Worm (Caenorhabditis elegans) whole organism, young adult: Measurements from ENCODE around the gene F12E12.1.

Source experiments
- B0019.2 ChIP-seq: fragments of 200-800 bp; sonication (Bioruptor generic); conservative IDR thresholded peaks from 2 replicates; pipeline ENCODE4 v1.3.6; 2022; ENCODE audit warnings: missing genetic modification reagents, missing genetic modification characterization, missing compliant biosample characterization
- B0035.1 ChIP-seq: sonication (generic microtip); optimal IDR thresholded peaks from 2 replicates; lab custom pipeline; 2016; ENCODE audit warnings: missing genetic modification characterization, mild to moderate bottlenecking, missing compliant biosample characterization, missing genotype, missing genetic modification reagents
- F33H1.4 ChIP-seq: fragments of 200-800 bp; sonication (Bioruptor generic); IDR thresholded peaks from 2 replicates; pipeline ENCODE4 v1.3.6; 2022; ENCODE audit warnings: missing genetic modification reagents, missing genetic modification characterization, missing compliant biosample characterization
- F39B2.1 ChIP-seq: fragments of 200-800 bp; sonication (Bioruptor generic); IDR thresholded peaks from 2 replicates; pipeline ENCODE4 v1.3.6; 2022; ENCODE audit warnings: missing genetic modification reagents, missing genetic modification characterization, missing compliant biosample characterization
- F49E8.2 ChIP-seq: sonication (generic microtip); optimal IDR thresholded peaks from 3 replicates; lab custom pipeline; 2017; ENCODE audit warnings: missing genetic modification characterization, mild to moderate bottlenecking, missing compliant biosample characterization, antibody characterized with exemption, moderate library complexity; ENCODE audit not compliant: insufficient read depth
- F57A8.1 ChIP-seq: fragments of 200-800 bp; sonication (Bioruptor generic); optimal IDR thresholded peaks from 2 replicates; lab custom pipeline; 2018; ENCODE audit warnings: mild to moderate bottlenecking, missing genetic modification characterization, moderate library complexity, missing compliant biosample characterization
- T26A5.8 ChIP-seq: sonication (generic microtip); optimal IDR thresholded peaks from 2 replicates; lab custom pipeline; 2016; ENCODE audit warnings: missing genetic modification characterization, missing compliant biosample characterization
- Y53G8AR.9 ChIP-seq: fragments of 200-800 bp; sonication (Bioruptor generic); conservative IDR thresholded peaks from 2 replicates; pipeline ENCODE4 v1.3.6; 2022; ENCODE audit warnings: missing genetic modification reagents, missing genetic modification characterization, missing compliant biosample characterization
- Y67H2A.10 ChIP-seq: fragments of 200-800 bp; sonication (Bioruptor generic); conservative IDR thresholded peaks from 2 replicates; pipeline ENCODE4 v1.3.6; 2022; ENCODE audit warnings: missing genetic modification reagents, missing genetic modification characterization, missing compliant biosample characterization
- Y79H2A.3 ChIP-seq: fragments of 200-800 bp; sonication (Bioruptor generic); conservative IDR thresholded peaks from 2 replicates; pipeline ENCODE4 v1.3.6; 2022; ENCODE audit warnings: missing genetic modification reagents, missing genetic modification characterization, missing compliant biosample characterization
- akir-1 ChIP-seq: fragments of 200-800 bp; sonication (Bioruptor generic); optimal IDR thresholded peaks from 2 replicates; lab custom pipeline; 2018; ENCODE audit warnings: mild to moderate bottlenecking, missing genetic modification characterization, moderate library complexity, missing compliant biosample characterization
- aptf-3 ChIP-seq: fragments of 200-800 bp; sonication (Bioruptor generic); IDR thresholded peaks from 2 replicates; pipeline ENCODE4 v1.3.6; 2022; ENCODE audit warnings: missing genetic modification characterization, missing compliant biosample characterization
- bed-1 ChIP-seq: fragments of 200-800 bp; sonication (Bioruptor generic); IDR thresholded peaks from 2 replicates; pipeline ENCODE4 v1.3.6; 2022; ENCODE audit warnings: missing genetic modification reagents, missing genetic modification characterization, missing compliant biosample characterization
- cebp-1 ChIP-seq, 2 experiments: fragments of 200-800 bp in 1 of 2; sonication (Bioruptor generic) in 1 of 2; sonication (generic microtip) in 1 of 2; IDR thresholded peaks in 1 of 2; optimal IDR thresholded peaks in 1 of 2; 2 replicates each; pipeline versions ENCODE4 v1.3.6 to Lab custom; 2017 to 2022; ENCODE audit warnings: missing compliant biosample characterization in 2 of 2, missing genetic modification characterization in 2 of 2, mild to moderate bottlenecking in 1 of 2, missing genetic modification reagents in 1 of 2, moderate library complexity in 1 of 2
- dox-1 ChIP-seq: fragments of 200-800 bp; sonication (Bioruptor generic); IDR thresholded peaks from 2 replicates; pipeline ENCODE4 v1.3.6; 2022; ENCODE audit warnings: missing genetic modification reagents, missing genetic modification characterization, missing compliant biosample characterization
- dpl-1 ChIP-seq: fragments of 150-350 bp; optimal IDR thresholded peaks from 2 replicates; lab custom pipeline; 2014; ENCODE audit warnings: missing biosample characterization, missing genetic modification reagents, missing genetic modification characterization
- egl-18 ChIP-seq: fragments of 200-800 bp; sonication (Bioruptor generic); IDR thresholded peaks from 2 replicates; pipeline ENCODE4 v1.3.6; 2022; ENCODE audit warnings: missing genetic modification reagents, missing genetic modification characterization, missing compliant biosample characterization
- egrh-3 ChIP-seq: fragments of 200-800 bp; sonication (Bioruptor generic); IDR thresholded peaks from 2 replicates; pipeline ENCODE4 v1.3.6; 2022; ENCODE audit warnings: missing genetic modification reagents, missing genetic modification characterization, missing compliant biosample characterization
- ets-4 ChIP-seq: fragments of 200-800 bp; sonication (Bioruptor generic); optimal IDR thresholded peaks from 2 replicates; lab custom pipeline; 2018; ENCODE audit warnings: mild to moderate bottlenecking, missing genetic modification characterization, missing compliant biosample characterization
- fkh-3 ChIP-seq: sonication (generic microtip); optimal IDR thresholded peaks from 2 replicates; lab custom pipeline; 2016; ENCODE audit warnings: mild to moderate bottlenecking, missing genetic modification characterization, missing compliant biosample characterization
- hlh-12 ChIP-seq: sonication (generic microtip); optimal IDR thresholded peaks from 2 replicates; lab custom pipeline; 2016; ENCODE audit warnings: missing genetic modification characterization, missing compliant biosample characterization
- hmg-20 ChIP-seq: fragments of 200-800 bp; sonication (Bioruptor generic); IDR thresholded peaks from 2 replicates; pipeline ENCODE4 v1.3.6; 2022; ENCODE audit warnings: missing genetic modification reagents, missing genetic modification characterization, missing compliant biosample characterization
- let-607 ChIP-seq, 2 experiments: fragments of 200-800 bp in 1 of 2; sonication (Bioruptor generic) in 1 of 2; sonication (generic microtip) in 1 of 2; optimal IDR thresholded peaks; 2 replicates each; lab custom pipeline; 2016 to 2018; ENCODE audit warnings: mild to moderate bottlenecking in 2 of 2, missing compliant biosample characterization in 2 of 2, missing genetic modification characterization in 2 of 2, moderate library complexity in 2 of 2, missing genotype in 1 of 2
- lin-35 ChIP-seq, 3 experiments: fragments of 150-350 bp in 2 of 3; sonication (generic microtip) in 1 of 3; optimal IDR thresholded peaks; 2 replicates each; lab custom pipeline; 2014 to 2018; ENCODE audit warnings: missing biosample characterization in 3 of 3, missing genetic modification characterization in 3 of 3, missing genetic modification reagents in 3 of 3
- lin-40 ChIP-seq: sonication (generic microtip); optimal IDR thresholded peaks from 2 replicates; lab custom pipeline; 2016; ENCODE audit warnings: missing genetic modification characterization, mild to moderate bottlenecking, missing compliant biosample characterization, missing genotype, missing genetic modification reagents
- lin-54 ChIP-seq: fragments of 200-800 bp; sonication (Bioruptor generic); optimal IDR thresholded peaks from 2 replicates; lab custom pipeline; 2018; ENCODE audit warnings: mild to moderate bottlenecking, missing genetic modification characterization, missing compliant biosample characterization
- lsy-27 ChIP-seq: sonication (generic microtip); optimal IDR thresholded peaks from 2 replicates; lab custom pipeline; 2017; ENCODE audit warnings: missing genetic modification characterization, mild to moderate bottlenecking, missing compliant biosample characterization, antibody characterized with exemption, missing genotype, borderline replicate concordance; ENCODE audit not compliant: insufficient read depth
- mes-4 ChIP-seq: sonication (generic microtip); optimal IDR thresholded peaks from 2 replicates; lab custom pipeline; 2016; ENCODE audit warnings: missing genotype, missing genetic modification characterization, missing compliant biosample characterization
- mxl-1 ChIP-seq: sonication (generic microtip); optimal IDR thresholded peaks from 2 replicates; lab custom pipeline; 2016; ENCODE audit warnings: missing genetic modification characterization, missing compliant biosample characterization
- nfya-1 ChIP-seq: sonication (generic microtip); optimal IDR thresholded peaks from 2 replicates; lab custom pipeline; 2017; ENCODE audit warnings: antibody characterized with exemption, missing compliant biosample characterization, missing genetic modification characterization, borderline replicate concordance; ENCODE audit not compliant: insufficient read depth
- nhr-120 ChIP-seq: fragments of 200-800 bp; sonication (Bioruptor generic); IDR thresholded peaks from 2 replicates; pipeline ENCODE4 v1.3.6; 2022; ENCODE audit warnings: missing genetic modification characterization, missing compliant biosample characterization
- nhr-80 ChIP-seq: sonication (generic microtip); optimal IDR thresholded peaks from 2 replicates; lab custom pipeline; 2016; ENCODE audit warnings: missing genetic modification characterization, missing compliant biosample characterization
- pha-4 ChIP-seq: fragments of 150-350 bp; sonication (generic microtip); optimal IDR thresholded peaks from 2 replicates; lab custom pipeline; 2014; ENCODE audit warnings: missing biosample characterization, missing genetic modification reagents, missing genetic modification characterization
- sdz-38 ChIP-seq: sonication (generic microtip); optimal IDR thresholded peaks from 2 replicates; lab custom pipeline; 2016; ENCODE audit warnings: missing genotype, missing genetic modification characterization, missing compliant biosample characterization
- sea-2 ChIP-seq: fragments of 200-800 bp; sonication (Bioruptor generic); IDR thresholded peaks from 2 replicates; pipeline ENCODE4 v1.3.6; 2022; ENCODE audit warnings: missing genetic modification characterization, missing compliant biosample characterization
- snpc-3.4 ChIP-seq: sonication (generic microtip); optimal IDR thresholded peaks from 2 replicates; lab custom pipeline; 2017; ENCODE audit warnings: missing genetic modification characterization, mild to moderate bottlenecking, missing compliant biosample characterization, antibody characterized with exemption, moderate library complexity, missing genotype, missing genetic modification reagents
- snpc-4 ChIP-seq, 5 experiments: fragments of 150-350 bp in 1 of 5; sonication (generic microtip) in 4 of 5; optimal IDR thresholded peaks; 2 replicates each; lab custom pipeline; 2014 to 2018; ENCODE audit warnings: missing genetic modification characterization in 5 of 5, missing biosample characterization in 3 of 5, antibody characterized with exemption in 2 of 5, mild to moderate bottlenecking in 2 of 5, missing compliant biosample characterization in 2 of 5, missing genotype in 2 of 5, moderate library complexity in 2 of 5, missing genetic modification reagents in 1 of 5
- somi-1 ChIP-seq: fragments of 200-800 bp; sonication (Bioruptor generic); optimal IDR thresholded peaks from 2 replicates; lab custom pipeline; 2018; ENCODE audit warnings: mild to moderate bottlenecking, missing genetic modification characterization, missing compliant biosample characterization
- tlf-1 ChIP-seq: fragments of 200-800 bp; sonication (Bioruptor generic); optimal IDR thresholded peaks from 2 replicates; lab custom pipeline; 2018; ENCODE audit warnings: mild to moderate bottlenecking, missing genetic modification characterization, missing compliant biosample characterization
- unc-62 ChIP-seq: fragments of 150-350 bp; optimal IDR thresholded peaks from 2 replicates; lab custom pipeline; 2014; ENCODE audit warnings: missing biosample characterization, missing genetic modification reagents, missing genetic modification characterization
- zfh-2 ChIP-seq: fragments of 200-800 bp; sonication (Bioruptor generic); conservative IDR thresholded peaks from 2 replicates; pipeline ENCODE4 v1.3.6; 2022; ENCODE audit warnings: missing genetic modification reagents, missing genetic modification characterization, missing compliant biosample characterization

The F12E12.1 gene

ce11 chrII:3786538-3786937, 44.9 kb downstream of the F12E12.1 start (continued):
- TF ChIP-seq unc-62: peak; percentile 19
- no peak for TF ChIP-seq T26A5.8 (tag; lab: Kevin White, UChicago)
- TF ChIP-seq F39B2.1 (GFP tag; lab: Robert Waterston, UW): no peak
- TF ChIP-seq somi-1 (GFP tag; lab: Kevin White, UChicago): no peak
- TF ChIP-seq Y79H2A.3 (GFP tag; lab: Robert Waterston, UW): no peak
- TF ChIP-seq akir-1: no peak
- no peak for TF ChIP-seq mxl-1
- no peak for TF ChIP-seq aptf-3 (GFP tag; lab: Robert Waterston, UW)
- TF ChIP-seq fkh-3 (tag; lab: Kevin White, UChicago): no peak
- no peak for TF ChIP-seq hmg-20 (GFP tag; lab: Robert Waterston, UW)
- TF ChIP-seq snpc-4 (GFP tag; optimal IDR thresholded peaks at IDR 0.05; lab: Kevin White, UChicago): no peak
- TF ChIP-seq snpc-4 (tag; optimal IDR thresholded peaks at IDR 0.05; lab: Kevin White, UChicago): no peak
- no peak for TF ChIP-seq bed-1 (GFP tag; lab: Robert Waterston, UW)
- TF ChIP-seq dox-1 (GFP tag; lab: Robert Waterston, UW): 0 out of 2 replicates have a peak, but pooled peaks have one; percentile 34
- TF ChIP-seq nhr-80 (tag; lab: Kevin White, UChicago): peak; percentile 92
- no peak for TF ChIP-seq hlh-12 (tag; lab: Kevin White, UChicago)
- no peak for TF ChIP-seq egl-18 (GFP tag; lab: Robert Waterston, UW)
- no peak for TF ChIP-seq lin-40 (tag; lab: Kevin White, UChicago)
- TF ChIP-seq F33H1.4: no peak
- TF ChIP-seq let-607 (tag; optimal IDR thresholded peaks at IDR 0.05; lab: Kevin White, UChicago): no peak
- no peak for TF ChIP-seq lin-35 (GFP tag; optimal IDR thresholded peaks at IDR 0.05; lab: Kevin White, UChicago)
- peak; percentile 95 for TF ChIP-seq ets-4 (GFP tag; lab: Kevin White, UChicago)
- TF ChIP-seq snpc-3.4 (tag; lab: Kevin White, UChicago): no peak
- no peak for TF ChIP-seq tlf-1 (GFP tag; lab: Kevin White, UChicago)
- TF ChIP-seq nfya-1 (tag; lab: Kevin White, UChicago): no peak
- TF ChIP-seq lin-54: no peak
- no peak for TF ChIP-seq sdz-38 (tag; lab: Kevin White, UChicago)
- no peak for TF ChIP-seq egrh-3 (GFP tag; lab: Robert Waterston, UW)
- TF ChIP-seq nhr-120: no peak
- TF ChIP-seq Y53G8AR.9 (GFP tag; lab: Robert Waterston, UW): no peak
- no peak for TF ChIP-seq B0019.2

ce11 chrII:3787151-3787550, 45.5 kb downstream of the F12E12.1 start, which contains the start of gene T24E12.13:
Gene T24E12.13, plus strand, starts transcription at chrII:3787451.
- no peak for TF ChIP-seq zfh-2 (GFP tag; lab: Robert Waterston, UW)
- no peak for TF ChIP-seq dpl-1 (GFP tag; lab: Kevin White, UChicago)
- TF ChIP-seq cebp-1 (GFP tag; IDR thresholded peaks at IDR 0.05; lab: Robert Waterston, UW): no peak
- TF ChIP-seq cebp-1 (tag; optimal IDR thresholded peaks at IDR 0.05; lab: Kevin White, UChicago): no peak
- no peak for TF ChIP-seq egrh-3 (GFP tag; lab: Robert Waterston, UW)
- no peak for TF ChIP-seq Y67H2A.10 (GFP tag; lab: Robert Waterston, UW)
- TF ChIP-seq F57A8.1 (GFP tag; lab: Kevin White, UChicago): no peak
- TF ChIP-seq B0019.2: no peak
- TF ChIP-seq sea-2 (GFP tag; lab: Robert Waterston, UW): no peak
- TF ChIP-seq F49E8.2 (tag; lab: Kevin White, UChicago): no peak
- TF ChIP-seq lsy-27: no peak
- TF ChIP-seq akir-1: no peak
- TF ChIP-seq ets-4 (GFP tag; lab: Kevin White, UChicago): no peak
- no peak for TF ChIP-seq mxl-1
- TF ChIP-seq mes-4: no peak
- no peak for TF ChIP-seq pha-4 (tag; lab: Kevin White, UChicago)
- no peak for TF ChIP-seq snpc-4 (GFP tag; optimal IDR thresholded peaks at IDR 0.05; lab: Kevin White, UChicago)
- no peak for TF ChIP-seq snpc-4 (tag; optimal IDR thresholded peaks at IDR 0.05; lab: Kevin White, UChicago)
- no peak for TF ChIP-seq B0035.1 (tag; lab: Kevin White, UChicago)
- TF ChIP-seq, all 124 proteins: peak for 0
